Fruit fly (Drosophila melanogaster) whole organism, embryonic: ENCODE data around the gene TotA.

ENCODE experiments used
- B-H2 ChIP-seq: fragments of 200-800 bp; sonication (Bioruptor generic); optimal IDR thresholded peaks from 2 replicates; lab custom pipeline; 2018; ENCODE audit warnings: missing biosample characterization, mild to moderate bottlenecking, missing genetic modification characterization
- Bgb ChIP-seq: fragments of 200-800 bp; sonication (Bioruptor generic); IDR thresholded peaks from 2 replicates; pipeline ENCODE4 v1.3.6; 2022; ENCODE audit warnings: missing biosample characterization, missing genetic modification characterization; ENCODE audit not compliant: partially characterized antibody
- CG10462 ChIP-seq: fragments of 200-800 bp; sonication (Bioruptor generic); optimal IDR thresholded peaks from 2 replicates; lab custom pipeline; 2016; ENCODE audit warnings: missing biosample characterization, missing genetic modification characterization
- CG10959 ChIP-seq: fragments of 200-800 bp; sonication (Bioruptor generic); IDR thresholded peaks from 2 replicates; pipeline ENCODE4 v1.3.6; 2022; ENCODE audit warnings: missing biosample characterization, missing genetic modification characterization
- CG12155 ChIP-seq: fragments of 200-800 bp; sonication (Bioruptor generic); optimal IDR thresholded peaks from 3 replicates; lab custom pipeline; 2016; ENCODE audit warnings: missing biosample characterization, missing genetic modification characterization
- CG13287 ChIP-seq: fragments of 200-800 bp; sonication (Bioruptor generic); IDR thresholded peaks from 2 replicates; pipeline ENCODE4 v1.3.6; 2022; ENCODE audit warnings: missing biosample characterization, missing genetic modification characterization; ENCODE audit not compliant: partially characterized antibody
- CG14860 ChIP-seq: fragments of 200-800 bp; sonication (Bioruptor generic); IDR thresholded peaks from 3 replicates; pipeline ENCODE4 v1.3.6; 2022; ENCODE audit warnings: missing biosample characterization, missing genetic modification characterization; ENCODE audit not compliant: partially characterized antibody
- CG15479 ChIP-seq: fragments of 200-800 bp; sonication (Bioruptor generic); optimal IDR thresholded peaks from 3 replicates; lab custom pipeline; 2019; ENCODE audit warnings: missing biosample characterization, mild to moderate bottlenecking, missing genetic modification characterization, moderate library complexity
- CG16813 ChIP-seq: fragments of 200-800 bp; sonication (Bioruptor generic); IDR thresholded peaks from 3 replicates; pipeline ENCODE4 v1.3.6; 2022; ENCODE audit warnings: missing biosample characterization, missing genetic modification characterization; ENCODE audit not compliant: partially characterized antibody
- CG17385 ChIP-seq: fragments of 200-800 bp; sonication (Bioruptor generic); optimal IDR thresholded peaks from 3 replicates; lab custom pipeline; 2018; ENCODE audit warnings: missing biosample characterization, mild to moderate bottlenecking, missing genetic modification characterization
- CG17829 ChIP-seq: fragments of 200-800 bp; optimal IDR thresholded peaks from 2 replicates; lab custom pipeline; 2019; ENCODE audit warnings: missing biosample characterization, mild to moderate bottlenecking, missing genetic modification characterization, moderate library complexity
- CG18619 ChIP-seq: fragments of 200-800 bp; sonication (Bioruptor generic); optimal IDR thresholded peaks from 3 replicates; lab custom pipeline; 2017; ENCODE audit warnings: missing biosample characterization, mild to moderate bottlenecking, missing genetic modification characterization
- CG30020 ChIP-seq: fragments of 200-800 bp; optimal IDR thresholded peaks from 2 replicates; lab custom pipeline; 2019; ENCODE audit warnings: missing biosample characterization, mild to moderate bottlenecking, missing genetic modification characterization, moderate library complexity
- CG42726 ChIP-seq: fragments of 200-800 bp; sonication (Bioruptor generic); IDR thresholded peaks from 2 replicates; pipeline ENCODE4 v1.3.6; 2022; ENCODE audit warnings: missing biosample characterization, missing genetic modification characterization; ENCODE audit not compliant: partially characterized antibody
- CG4328 ChIP-seq: fragments of 200-800 bp; sonication (Bioruptor generic); optimal IDR thresholded peaks from 3 replicates; lab custom pipeline; 2017; ENCODE audit warnings: missing biosample characterization, missing genetic modification reagents, missing genetic modification characterization
- CG6854 ChIP-seq: fragments of 200-800 bp; sonication (Bioruptor generic); optimal IDR thresholded peaks from 3 replicates; lab custom pipeline; 2017; ENCODE audit warnings: missing biosample characterization, mild to moderate bottlenecking, missing genetic modification characterization
- CG8281 ChIP-seq: fragments of 200-800 bp; sonication (Bioruptor generic); optimal IDR thresholded peaks from 2 replicates; lab custom pipeline; 2018; ENCODE audit warnings: missing biosample characterization, mild to moderate bottlenecking, missing genetic modification characterization, moderate library complexity
- CG8388 ChIP-seq: fragments of 200-800 bp; sonication (Bioruptor generic); optimal IDR thresholded peaks from 2 replicates; lab custom pipeline; 2019; ENCODE audit warnings: missing biosample characterization, mild to moderate bottlenecking, missing genetic modification characterization, moderate library complexity
- CG9727 ChIP-seq: fragments of 200-800 bp; sonication (Bioruptor generic); optimal IDR thresholded peaks from 3 replicates; lab custom pipeline; 2017; ENCODE audit warnings: missing biosample characterization, mild to moderate bottlenecking, missing genetic modification characterization
- Deaf1 ChIP-seq: fragments of 200-800 bp; optimal IDR thresholded peaks from 3 replicates; lab custom pipeline; 2019; ENCODE audit warnings: missing biosample characterization, mild to moderate bottlenecking, missing genetic modification characterization, moderate library complexity
- Gug ChIP-seq: fragments of 200-800 bp; sonication (Bioruptor generic); IDR thresholded peaks from 4 replicates; pipeline ENCODE4 v1.3.6; 2022; ENCODE audit warnings: missing biosample characterization, missing genetic modification characterization
- HLH3B ChIP-seq: fragments of 200-800 bp; sonication (Bioruptor generic); IDR thresholded peaks from 2 replicates; pipeline ENCODE4 v1.3.6; 2022; ENCODE audit warnings: missing biosample characterization, missing genetic modification characterization
- Med ChIP-seq: fragments of 200-800 bp; sonication (Bioruptor generic); peaks from one replicate; lab custom pipeline; 2016; ENCODE audit warnings: missing biosample characterization, missing genetic modification characterization, mild to moderate bottlenecking, inconsistent platforms, moderate library complexity
- Pdp1 ChIP-seq, 2 experiments: fragments of 200-800 bp; sonication (Bioruptor generic); optimal IDR thresholded peaks; 3 replicates each; lab custom pipeline; 2016; ENCODE audit warnings: missing biosample characterization in 2 of 2, missing genetic modification characterization in 2 of 2, mild to moderate bottlenecking in 1 of 2, moderate library complexity in 1 of 2
- Sin3A ChIP-seq: fragments of >200 bp; optimal IDR thresholded peaks from 2 replicates; lab custom pipeline; 2018
- Sry-β ChIP-seq: fragments of 200-800 bp; sonication (Bioruptor generic); optimal IDR thresholded peaks from 2 replicates; lab custom pipeline; 2018; ENCODE audit warnings: missing biosample characterization, mild to moderate bottlenecking, missing genetic modification characterization, moderate library complexity
- Trl ChIP-seq, 3 experiments: fragments of >200 bp in 2 of 3; fragments of 200-800 bp in 1 of 3; sonication (Bioruptor generic) in 1 of 3; optimal IDR thresholded peaks; 2 replicates in 1 of 3; 3 replicates in 2 of 3; lab custom pipeline; 2016 to 2017; ENCODE audit warnings: missing biosample characterization in 1 of 3, missing genetic modification characterization in 1 of 3
- aop ChIP-seq: fragments of 200-800 bp; sonication (Bioruptor generic); IDR thresholded peaks from 2 replicates; pipeline ENCODE4 v1.3.6; 2022; ENCODE audit warnings: missing biosample characterization, missing genetic modification characterization
- bigmax ChIP-seq: fragments of 200-800 bp; sonication (Bioruptor generic); optimal IDR thresholded peaks from 2 replicates; lab custom pipeline; 2018; ENCODE audit warnings: missing biosample characterization, mild to moderate bottlenecking, missing genetic modification characterization
- cg ChIP-seq: fragments of 200-800 bp; sonication (Bioruptor generic); optimal IDR thresholded peaks from 3 replicates; lab custom pipeline; 2019; ENCODE audit warnings: missing biosample characterization, mild to moderate bottlenecking, missing genetic modification characterization, moderate library complexity
- ewg ChIP-seq: fragments of 200-800 bp; sonication (Bioruptor generic); optimal IDR thresholded peaks from 3 replicates; lab custom pipeline; 2017; ENCODE audit warnings: mild to moderate bottlenecking, missing biosample characterization, missing genetic modification reagents, missing genetic modification characterization
- hkb ChIP-seq, 2 experiments: fragments of 200-800 bp in 1 of 2; fragments of >200 bp in 1 of 2; sonication (Bioruptor generic) in 1 of 2; IDR thresholded peaks in 1 of 2; optimal IDR thresholded peaks in 1 of 2; 2 replicates each; pipeline versions ENCODE4 v1.3.6 to Lab custom; 2017 to 2022; ENCODE audit warnings: missing biosample characterization in 1 of 2, missing genetic modification characterization in 1 of 2
- luna ChIP-seq: fragments of 200-800 bp; sonication (Bioruptor generic); optimal IDR thresholded peaks from 2 replicates; lab custom pipeline; 2016; ENCODE audit warnings: missing biosample characterization, missing genetic modification characterization
- pb ChIP-seq: fragments of 200-800 bp; sonication (Bioruptor generic); optimal IDR thresholded peaks from 3 replicates; lab custom pipeline; 2016; ENCODE audit warnings: missing biosample characterization, missing genetic modification characterization
- scrt ChIP-seq: fragments of 200-800 bp; sonication (Bioruptor generic); optimal IDR thresholded peaks from 2 replicates; lab custom pipeline; 2018; ENCODE audit warnings: missing biosample characterization, mild to moderate bottlenecking, missing genetic modification characterization, moderate library complexity
- slbo ChIP-seq: fragments of 200-800 bp; sonication (Bioruptor generic); IDR thresholded peaks from 2 replicates; pipeline ENCODE4 v1.3.6; 2022; ENCODE audit warnings: missing biosample characterization, missing genetic modification characterization
- sqz ChIP-seq: fragments of 200-800 bp; sonication (Bioruptor generic); optimal IDR thresholded peaks from 3 replicates; lab custom pipeline; 2018; ENCODE audit warnings: missing biosample characterization, mild to moderate bottlenecking, missing genetic modification characterization
- tin ChIP-seq: fragments of 200-800 bp; sonication (Bioruptor generic); optimal IDR thresholded peaks from 3 replicates; lab custom pipeline; 2016; ENCODE audit warnings: missing biosample characterization, missing genetic modification characterization
- vnd ChIP-seq: fragments of 200-800 bp; sonication (Bioruptor generic); IDR thresholded peaks from 3 replicates; pipeline ENCODE4 v1.3.6; 2022; ENCODE audit warnings: missing biosample characterization, missing genetic modification characterization; ENCODE audit not compliant: partially characterized antibody
- wdn ChIP-seq: fragments of 200-800 bp; sonication (Bioruptor generic); IDR thresholded peaks from 2 replicates; pipeline ENCODE4 v1.3.6; 2022; ENCODE audit warnings: missing biosample characterization, missing genetic modification characterization
- wek ChIP-seq: fragments of 200-800 bp; sonication (Bioruptor generic); optimal IDR thresholded peaks from 3 replicates; lab custom pipeline; 2018; ENCODE audit warnings: missing biosample characterization, mild to moderate bottlenecking, missing genetic modification characterization, moderate library complexity
- zen ChIP-seq: fragments of 200-800 bp; sonication (Bioruptor generic); optimal IDR thresholded peaks from 3 replicates; lab custom pipeline; 2018; ENCODE audit warnings: missing biosample characterization, mild to moderate bottlenecking, missing genetic modification characterization, moderate library complexity
- zfh2 ChIP-seq: fragments of 200-800 bp; sonication (Bioruptor generic); optimal IDR thresholded peaks from 2 replicates; lab custom pipeline; 2016; ENCODE audit warnings: missing biosample characterization, missing genetic modification characterization

TotA gene

dm6 chr3R:20891495-20891894, 20.7 kb downstream of the TotA start (continued):
- no peak for TF ChIP-seq pb
- TF ChIP-seq CG42726 (GFP tag; lab: Robert Waterston, UW), result peak; percentile 80
- TF ChIP-seq CG16813 (GFP tag; lab: Robert Waterston, UW), result peak; percentile 78
- TF ChIP-seq CG4328 (GFP tag; lab: Kevin White, UChicago), result no peak
- no peak; the same call in 2 of the 3 replicates for TF ChIP-seq vnd
- peak; percentile 46; the same call in 2 of the 3 replicates for TF ChIP-seq CG14860 (GFP tag; lab: Robert Waterston, UW)
- TF ChIP-seq CG18619 (GFP tag; lab: Kevin White, UChicago), result no peak
- no peak for TF ChIP-seq luna (GFP tag; lab: Kevin White, UChicago)
- TF ChIP-seq CG13287 (GFP tag; lab: Robert Waterston, UW), result peak; percentile 27; the same call in 1 of the 2 replicates
- peak; percentile 73 for TF ChIP-seq Bgb (GFP tag; lab: Robert Waterston, UW)

DNA sequence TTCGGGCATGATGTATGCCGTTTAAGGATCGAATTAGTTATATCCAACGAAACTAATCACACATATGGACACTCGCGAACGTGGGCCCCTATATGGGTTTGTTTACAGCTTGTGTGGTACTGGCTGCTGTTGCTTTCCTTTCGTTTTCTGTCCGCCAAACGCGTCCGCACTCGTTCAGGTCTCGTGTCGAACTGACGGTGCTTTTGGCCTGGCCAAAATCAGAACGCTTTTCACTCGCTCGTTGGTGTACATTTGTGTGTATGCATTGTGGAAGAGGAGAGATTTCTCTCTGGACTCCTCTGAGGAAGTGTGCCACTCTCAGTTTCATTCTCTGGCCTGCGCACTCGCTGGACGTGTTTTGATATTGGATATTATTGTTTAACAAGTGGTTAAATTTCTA, 26.3 kb downstream of the TotA start, which contains the start of gene Ktl:
TSS of gene Ktl (minus strand) at position 193 of the 400 bp plus-strand sequence.
- TF ChIP-seq CG12155 (GFP tag; lab: Kevin White, UChicago) (peak; percentile 64), Trl (optimal IDR thresholded peaks at IDR 0.05; lab: Kevin White, UChicago) (peak; percentile 17 to 42), Trl (GFP tag; optimal IDR thresholded peaks at IDR 0.05; lab: Kevin White, UChicago) (no peak), zen (no peak), slbo (GFP tag; lab: Robert Waterston, UW) (no peak), Deaf1 (tag; lab: Kevin White, UChicago) (peak; percentile 11), hkb (optimal IDR thresholded peaks at IDR 0.05; lab: Kevin White, UChicago) (no peak), hkb (GFP tag; IDR thresholded peaks at IDR 0.05; lab: Robert Waterston, UW) (no peak), CG9727 (GFP tag; lab: Kevin White, UChicago) (no peak), CG10959 (GFP tag; lab: Robert Waterston, UW) (no peak), CG15479 (GFP tag; lab: Kevin White, UChicago) (no peak), Pdp1 (GFP tag; optimal IDR thresholded peaks at IDR 0.05; lab: Kevin White, UChicago) (no peak), scrt (GFP tag; lab: Kevin White, UChicago) (peak; percentile 26), HLH3B (GFP tag; lab: Robert Waterston, UW) (no peak), sqz (GFP tag; lab: Kevin White, UChicago) (no peak), CG17385 (GFP tag; lab: Kevin White, UChicago) (no peak), Med (GFP tag; lab: Kevin White, UChicago) (peak; percentile 67), ewg (GFP tag; lab: Kevin White, UChicago) (peak; percentile 43), B-H2 (GFP tag; lab: Kevin White, UChicago) (no peak)

- no peak for TF ChIP-seq CG8281
- TF ChIP-seq CG30020 (tag; lab: Kevin White, UChicago), result no peak
- no peak for TF ChIP-seq wdn (GFP tag; lab: Robert Waterston, UW)
- no peak for TF ChIP-seq aop (GFP tag; lab: Robert Waterston, UW)
- TF ChIP-seq tin, result no peak
- no peak for TF ChIP-seq Sry-β (GFP tag; lab: Kevin White, UChicago)
Measured at dm6 chr3R:20901656-20902055, 30.8 kb downstream of the TotA start, which contains the start of gene Grik. TSS of gene Grik (plus strand) at chr3R:20901956.

dm6 chr3R:20905418-20905817, 34.6 kb downstream of the TotA start, which contains the start of gene TotX:
TSS of gene TotX (minus strand) at chr3R:20905518.
- TF ChIP-seq Gug (GFP tag; lab: Robert Waterston, UW), result no peak
- TF ChIP-seq zfh2 (GFP tag; lab: Kevin White, UChicago), result no peak
- no peak for TF ChIP-seq Sin3A (lab: Kevin White, UChicago)
- no peak for TF ChIP-seq CG17829 (tag; lab: Kevin White, UChicago)
- no peak for TF ChIP-seq bigmax
- TF ChIP-seq wek (GFP tag; lab: Kevin White, UChicago), result no peak
- TF ChIP-seq cg (GFP tag; lab: Kevin White, UChicago), result no peak
- no peak for TF ChIP-seq CG8388
- TF ChIP-seq CG15479 (GFP tag; lab: Kevin White, UChicago), result no peak
- no peak for TF ChIP-seq CG10462
- no peak for TF ChIP-seq CG6854 (GFP tag; lab: Kevin White, UChicago)
